Fruit fly (Drosophila melanogaster): ENCODE measurements around the gene CG42526.

The CG42526 gene

dm6 chr3L:9467267-9467666 lies 32.1 kb upstream of the CG42526 start:
- TF ChIP-seq Hr4 (GFP tag; optimal IDR thresholded peaks at IDR 0.05) = no peak
- TF ChIP-seq pdm3 (GFP tag; optimal IDR thresholded peaks at IDR 0.05) = no peak
- TF ChIP-seq acj6 (GFP tag; optimal IDR thresholded peaks at IDR 0.05) = no peak
- no peak for TF ChIP-seq topi (GFP tag; optimal IDR thresholded peaks at IDR 0.05)
- TF ChIP-seq CG9139 (GFP tag; optimal IDR thresholded peaks at IDR 0.05) = no peak
- no peak for TF ChIP-seq CG8632 (GFP tag; optimal IDR thresholded peaks at IDR 0.05)
- TF ChIP-seq CG8319 (GFP tag; optimal IDR thresholded peaks at IDR 0.05) = no peak
- TF ChIP-seq Eip93F (GFP tag; optimal IDR thresholded peaks at IDR 0.05) = no peak
- TF ChIP-seq vri (GFP tag; optimal IDR thresholded peaks at IDR 0.05) = no peak
- TF ChIP-seq spab (GFP tag; optimal IDR thresholded peaks at IDR 0.05) = no peak
- no peak for TF ChIP-seq ss (GFP tag; optimal IDR thresholded peaks at IDR 0.05)
- no peak for TF ChIP-seq achi (GFP tag; optimal IDR thresholded peaks at IDR 0.05)
- TF ChIP-seq Hr39 (GFP tag; optimal IDR thresholded peaks at IDR 0.05) = no peak
- no peak for TF ChIP-seq fkh (GFP tag; optimal IDR thresholded peaks at IDR 0.05)
- TF ChIP-seq Sox14 (GFP tag; optimal IDR thresholded peaks at IDR 0.05) = no peak
- no peak for TF ChIP-seq CG3032 (tag; optimal IDR thresholded peaks at IDR 0.05)
- no peak for TF ChIP-seq CG34406 (GFP tag; optimal IDR thresholded peaks at IDR 0.05)
- TF ChIP-seq CG11762 (GFP tag; optimal IDR thresholded peaks at IDR 0.05; ENCODE audit: insufficient read depth) = no peak

- TF ChIP-seq CG10631 (GFP tag; optimal IDR thresholded peaks at IDR 0.05) = no peak
- no peak for TF ChIP-seq CG15336 (GFP tag; IDR thresholded peaks at IDR 0.05)
- TF ChIP-seq CG1621 (tag; optimal IDR thresholded peaks at IDR 0.05) = no peak
- TF ChIP-seq Smox (GFP tag; optimal IDR thresholded peaks at IDR 0.05) = peak; percentile 10
- TF ChIP-seq achi (GFP tag; optimal IDR thresholded peaks at IDR 0.05) = peak; percentile 2
- TF ChIP-seq Hr4 (GFP tag; optimal IDR thresholded peaks at IDR 0.05) = peak; percentile 38
- no peak for TF ChIP-seq salr (GFP tag; optimal IDR thresholded peaks at IDR 0.05)
- no peak for TF ChIP-seq dsx (GFP tag; optimal IDR thresholded peaks at IDR 0.05; ENCODE audit: poor library complexity, severe bottlenecking)
- TF ChIP-seq Eip93F (GFP tag; optimal IDR thresholded peaks at IDR 0.05) = no peak
- TF ChIP-seq CG32006 (GFP tag; optimal IDR thresholded peaks at IDR 0.05) = peak; percentile 52
- no peak for TF ChIP-seq Sox15 (GFP tag; optimal IDR thresholded peaks at IDR 0.05)
- TF ChIP-seq CG31627 (GFP tag; optimal IDR thresholded peaks at IDR 0.05) = no peak
- TF ChIP-seq CG3032 (tag; optimal IDR thresholded peaks at IDR 0.05) = peak; percentile 3
- TF ChIP-seq Gug (GFP tag; IDR thresholded peaks at IDR 0.05) = no peak
- no peak for TF ChIP-seq Eip75B (GFP tag; optimal IDR thresholded peaks at IDR 0.05)
- no peak for TF ChIP-seq CG6163 (GFP tag; IDR thresholded peaks at IDR 0.05)
- TF ChIP-seq vri (GFP tag; optimal IDR thresholded peaks at IDR 0.05) = no peak
- TF ChIP-seq CG4318 (GFP tag; optimal IDR thresholded peaks at IDR 0.05) = no peak
- no peak for TF ChIP-seq topi (GFP tag; optimal IDR thresholded peaks at IDR 0.05)
- TF ChIP-seq esn (GFP tag; optimal IDR thresholded peaks at IDR 0.05) = peak; percentile 6
- peak; percentile 6 for TF ChIP-seq pdm3 (GFP tag; optimal IDR thresholded peaks at IDR 0.05)
- TF ChIP-seq eg (GFP tag; IDR thresholded peaks at IDR 0.05) = no peak
- TF ChIP-seq CG34406 (GFP tag; optimal IDR thresholded peaks at IDR 0.05) = no peak
- TF ChIP-seq acj6 (GFP tag; optimal IDR thresholded peaks at IDR 0.05) = peak; percentile 2
- TF ChIP-seq CG6276 (GFP tag; optimal IDR thresholded peaks at IDR 0.05) = peak; percentile 6
- TF ChIP-seq Sox102F (GFP tag; optimal IDR thresholded peaks at IDR 0.05) = no peak
- peak; percentile 10 for TF ChIP-seq net (GFP tag; optimal IDR thresholded peaks at IDR 0.05)
- TF ChIP-seq lz (GFP tag; optimal IDR thresholded peaks at IDR 0.05) = no peak
- peak; percentile 18 for TF ChIP-seq CG3919 (GFP tag; optimal IDR thresholded peaks at IDR 0.05)
- TF ChIP-seq OdsH (GFP tag; optimal IDR thresholded peaks at IDR 0.05) = peak; percentile 20
- no peak for TF ChIP-seq CG8119 (GFP tag; IDR thresholded peaks at IDR 0.05)
- TF ChIP-seq Eip78C (GFP tag) = peak; percentile 73
Observed at dm6 chr3L:9466595-9466994, 31.4 kb upstream of the CG42526 start.

Data from whole organism, prepupa.